Fruit fly (Drosophila melanogaster) whole organism, embryonic: ENCODE measurements around the gene Galphai.
A peak's percentile ranks its signal among the peaks of the same experiment; 100 is the strongest.

Experiments used
- ATbp ChIP-seq: fragments of 200-800 bp; sonication (Bioruptor generic); optimal IDR thresholded peaks from 2 replicates; lab custom pipeline; 2017; ENCODE audit warnings: missing biosample characterization, mild to moderate bottlenecking, missing genetic modification characterization, missing genetic modification reagents
- Ada2b ChIP-seq: fragments of 200-800 bp; sonication (Bioruptor generic); IDR thresholded peaks from 2 replicates; pipeline ENCODE4 v1.3.6; 2022; ENCODE audit warnings: missing biosample characterization, missing genetic modification characterization
- Blimp-1 ChIP-seq: fragments of 200-800 bp; sonication (Bioruptor generic); optimal IDR thresholded peaks from 3 replicates; lab custom pipeline; 2018; ENCODE audit warnings: missing biosample characterization, missing genetic modification characterization, mild to moderate bottlenecking, moderate library complexity, missing genetic modification reagents
- CG10209 ChIP-seq: fragments of 200-800 bp; sonication (Bioruptor generic); optimal IDR thresholded peaks from 3 replicates; lab custom pipeline; 2017; ENCODE audit warnings: missing biosample characterization, mild to moderate bottlenecking, missing genetic modification characterization, missing genetic modification reagents
- CG10654 ChIP-seq: fragments of 200-800 bp; sonication (Bioruptor generic); optimal IDR thresholded peaks from 2 replicates; lab custom pipeline; 2016; ENCODE audit warnings: missing biosample characterization, missing genetic modification characterization
- CG11723 ChIP-seq: fragments of 200-800 bp; sonication (Bioruptor generic); optimal IDR thresholded peaks from 2 replicates; lab custom pipeline; 2017; ENCODE audit warnings: missing biosample characterization, mild to moderate bottlenecking, missing genetic modification characterization
- CG12155 ChIP-seq: fragments of 200-800 bp; sonication (Bioruptor generic); optimal IDR thresholded peaks from 3 replicates; lab custom pipeline; 2016; ENCODE audit warnings: missing biosample characterization, missing genetic modification characterization
- CG12769 ChIP-seq: fragments of 200-800 bp; sonication (Bioruptor generic); optimal IDR thresholded peaks from 2 replicates; lab custom pipeline; 2019; ENCODE audit warnings: missing biosample characterization, mild to moderate bottlenecking, missing genetic modification characterization, moderate library complexity
- CG14965 ChIP-seq: fragments of 200-800 bp; sonication (Bioruptor generic); optimal IDR thresholded peaks from 2 replicates; lab custom pipeline; 2016; ENCODE audit warnings: missing biosample characterization, missing genetic modification characterization, borderline replicate concordance
- CG17328 ChIP-seq: fragments of 200-800 bp; sonication (Bioruptor generic); IDR thresholded peaks from 2 replicates; pipeline ENCODE4 v1.3.6; 2022; ENCODE audit warnings: missing biosample characterization, missing genetic modification characterization
- CG2129 ChIP-seq: fragments of 200-800 bp; sonication (Bioruptor generic); IDR thresholded peaks from 2 replicates; pipeline ENCODE4 v1.3.6; 2022; ENCODE audit warnings: missing biosample characterization, missing genetic modification characterization; ENCODE audit not compliant: partially characterized antibody
- CG2712 ChIP-seq: fragments of 200-800 bp; optimal IDR thresholded peaks from 3 replicates; lab custom pipeline; 2019; ENCODE audit warnings: missing biosample characterization, mild to moderate bottlenecking, missing genetic modification characterization, moderate library complexity
- CG3065 ChIP-seq: fragments of 200-800 bp; sonication (Bioruptor generic); optimal IDR thresholded peaks from 2 replicates; lab custom pipeline; 2016; ENCODE audit warnings: missing biosample characterization, missing genetic modification characterization
- CG31441 ChIP-seq: fragments of 200-800 bp; sonication (Bioruptor generic); IDR thresholded peaks from 2 replicates; pipeline ENCODE4 v1.3.6; 2022; ENCODE audit warnings: missing biosample characterization, missing genetic modification characterization
- CG32532 ChIP-seq: fragments of 200-800 bp; sonication (Bioruptor generic); IDR thresholded peaks from 2 replicates; pipeline ENCODE4 v1.3.6; 2022; ENCODE audit warnings: missing biosample characterization, missing genetic modification characterization
- CG3407 ChIP-seq: fragments of 200-800 bp; sonication (Bioruptor generic); optimal IDR thresholded peaks from 2 replicates; lab custom pipeline; 2018; ENCODE audit warnings: missing biosample characterization, mild to moderate bottlenecking, missing genetic modification characterization
- CG6791 ChIP-seq: fragments of 200-800 bp; sonication (Bioruptor generic); IDR thresholded peaks from 3 replicates; pipeline ENCODE4 v1.3.6; 2022; ENCODE audit warnings: missing biosample characterization, missing genetic modification characterization; ENCODE audit not compliant: partially characterized antibody
- CG8478 ChIP-seq: fragments of >200 bp; optimal IDR thresholded peaks from 2 replicates; lab custom pipeline; 2018
- D ChIP-seq, 2 experiments: fragments of 200-800 bp in 1 of 2; fragments of >200 bp in 1 of 2; sonication (Bioruptor generic) in 1 of 2; optimal IDR thresholded peaks; 2 replicates in 1 of 2; 3 replicates in 1 of 2; lab custom pipeline; 2017; ENCODE audit warnings: mild to moderate bottlenecking in 1 of 2, missing biosample characterization in 1 of 2, missing genetic modification characterization in 1 of 2, missing genetic modification reagents in 1 of 2
- Doc3 ChIP-seq: fragments of 200-800 bp; sonication (Bioruptor generic); IDR thresholded peaks from 3 replicates; pipeline ENCODE4 v1.3.6; 2022; ENCODE audit warnings: missing biosample characterization, missing genetic modification characterization; ENCODE audit not compliant: partially characterized antibody
- Dref ChIP-seq: fragments of 200-800 bp; sonication (Bioruptor generic); IDR thresholded peaks from 2 replicates; pipeline ENCODE4 v1.3.6; 2022; ENCODE audit warnings: missing biosample characterization, missing genetic modification characterization
- Drgx ChIP-seq: fragments of 200-800 bp; sonication (Bioruptor generic); IDR thresholded peaks from 2 replicates; pipeline ENCODE4 v1.3.6; 2022; ENCODE audit warnings: missing biosample characterization, missing genetic modification characterization
- Med ChIP-seq: fragments of 200-800 bp; sonication (Bioruptor generic); peaks from one replicate; lab custom pipeline; 2016; ENCODE audit warnings: missing biosample characterization, missing genetic modification characterization, mild to moderate bottlenecking, inconsistent platforms, moderate library complexity
- Meics ChIP-seq: fragments of 200-800 bp; sonication (Bioruptor generic); optimal IDR thresholded peaks from 2 replicates; lab custom pipeline; 2017; ENCODE audit warnings: missing biosample characterization, mild to moderate bottlenecking, missing genetic modification characterization
- NC2β ChIP-seq: fragments of 200-800 bp; sonication (Bioruptor generic); optimal IDR thresholded peaks from 2 replicates; lab custom pipeline; 2016; ENCODE audit warnings: missing biosample characterization, missing genetic modification characterization
- Nf-YC ChIP-seq: fragments of 200-800 bp; optimal IDR thresholded peaks from 3 replicates; lab custom pipeline; 2019; ENCODE audit warnings: missing biosample characterization, mild to moderate bottlenecking, missing genetic modification characterization, moderate library complexity
- Pdp1 ChIP-seq, 2 experiments: fragments of 200-800 bp; sonication (Bioruptor generic); optimal IDR thresholded peaks; 3 replicates each; lab custom pipeline; 2016; ENCODE audit warnings: missing biosample characterization in 2 of 2, missing genetic modification characterization in 2 of 2, mild to moderate bottlenecking in 1 of 2, moderate library complexity in 1 of 2
- Spps ChIP-seq: fragments of 200-800 bp; sonication (Bioruptor generic); optimal IDR thresholded peaks from 2 replicates; lab custom pipeline; 2018; ENCODE audit warnings: missing biosample characterization, mild to moderate bottlenecking, missing genetic modification characterization
- Xrp1 ChIP-seq: fragments of 200-800 bp; sonication (Bioruptor generic); IDR thresholded peaks from 2 replicates; pipeline ENCODE4 v1.3.6; 2022; ENCODE audit warnings: missing biosample characterization, missing genetic modification characterization
- bcd ChIP-seq: fragments of 200-800 bp; sonication (Bioruptor generic); optimal IDR thresholded peaks from 2 replicates; lab custom pipeline; 2017; ENCODE audit warnings: missing biosample characterization, mild to moderate bottlenecking, missing genetic modification characterization
- cato ChIP-seq: fragments of 200-800 bp; sonication (Bioruptor generic); optimal IDR thresholded peaks from 2 replicates; lab custom pipeline; 2016; ENCODE audit warnings: missing biosample characterization, missing genetic modification characterization, borderline replicate concordance
- chm ChIP-seq: fragments of 200-800 bp; sonication (Bioruptor generic); IDR thresholded peaks from 2 replicates; pipeline ENCODE4 v1.3.6; 2022; ENCODE audit warnings: missing biosample characterization, missing genetic modification characterization
- chn ChIP-seq: fragments of 200-800 bp; sonication (Bioruptor generic); optimal IDR thresholded peaks from 2 replicates; lab custom pipeline; 2016; ENCODE audit warnings: missing biosample characterization, missing genetic modification characterization
- crol ChIP-seq: fragments of 200-800 bp; sonication (Bioruptor generic); IDR thresholded peaks from 2 replicates; pipeline ENCODE4 v1.3.6; 2022; ENCODE audit warnings: missing biosample characterization, missing genetic modification characterization
- cwo ChIP-seq: fragments of 200-800 bp; sonication (Bioruptor generic); optimal IDR thresholded peaks from 3 replicates; lab custom pipeline; 2017; ENCODE audit warnings: missing biosample characterization, missing genetic modification characterization, mild to moderate bottlenecking, moderate library complexity, missing genetic modification reagents
- dmrt99B ChIP-seq: fragments of 200-800 bp; sonication (Bioruptor generic); optimal IDR thresholded peaks from 2 replicates; lab custom pipeline; 2018; ENCODE audit warnings: missing biosample characterization, mild to moderate bottlenecking, missing genetic modification characterization, moderate library complexity
- dysf ChIP-seq: fragments of 200-800 bp; sonication (Bioruptor generic); IDR thresholded peaks from 3 replicates; pipeline ENCODE4 v1.3.6; 2022; ENCODE audit warnings: missing biosample characterization, missing genetic modification characterization
- eve ChIP-seq, 2 experiments: fragments of >200 bp; optimal IDR thresholded peaks; 2 replicates each; lab custom pipeline; 2017; ENCODE audit warnings: missing biosample characterization in 2 of 2, missing genetic modification characterization in 2 of 2
- ftz-f1 ChIP-seq: fragments of 200-800 bp; sonication (Bioruptor generic); optimal IDR thresholded peaks from 2 replicates; lab custom pipeline; 2016; ENCODE audit warnings: missing biosample characterization, missing genetic modification characterization
- gce ChIP-seq: fragments of 200-800 bp; sonication (Bioruptor generic); IDR thresholded peaks from 3 replicates; pipeline ENCODE4 v1.3.6; 2022; ENCODE audit warnings: missing biosample characterization, missing genetic modification characterization
- her ChIP-seq: fragments of 200-800 bp; sonication (Bioruptor generic); optimal IDR thresholded peaks from 2 replicates; lab custom pipeline; 2016; ENCODE audit warnings: missing biosample characterization, missing genetic modification characterization
- ind ChIP-seq: fragments of 200-800 bp; sonication (Bioruptor generic); optimal IDR thresholded peaks from 3 replicates; lab custom pipeline; 2016; ENCODE audit warnings: missing biosample characterization, missing genetic modification characterization
- kni ChIP-seq: fragments of 200-800 bp; sonication (Bioruptor generic); optimal IDR thresholded peaks from 3 replicates; lab custom pipeline; 2017; ENCODE audit warnings: mild to moderate bottlenecking, missing biosample characterization, missing genetic modification reagents, missing genetic modification characterization
- lola ChIP-seq, 3 experiments: fragments of >200 bp in 2 of 3; fragments of 200-800 bp in 1 of 3; sonication (Bioruptor generic) in 1 of 3; optimal IDR thresholded peaks; 2 replicates each; lab custom pipeline; 2017 to 2019; ENCODE audit warnings: missing biosample characterization in 3 of 3, missing genetic modification characterization in 3 of 3, mild to moderate bottlenecking in 1 of 3, moderate library complexity in 1 of 3
- mirr ChIP-seq: fragments of 200-800 bp; sonication (Bioruptor generic); optimal IDR thresholded peaks from 3 replicates; lab custom pipeline; 2018; ENCODE audit warnings: missing biosample characterization, mild to moderate bottlenecking, missing genetic modification characterization
- rib ChIP-seq: fragments of 200-800 bp; sonication (Bioruptor generic); IDR thresholded peaks from 2 replicates; pipeline ENCODE4 v1.3.6; 2022; ENCODE audit warnings: missing biosample characterization, missing genetic modification characterization
- salm ChIP-seq: fragments of 200-800 bp; sonication (Bioruptor generic); optimal IDR thresholded peaks from 2 replicates; lab custom pipeline; 2018; ENCODE audit warnings: missing biosample characterization, mild to moderate bottlenecking, missing genetic modification characterization
- sd ChIP-seq: fragments of 200-800 bp; sonication (Bioruptor generic); optimal IDR thresholded peaks from 3 replicates; lab custom pipeline; 2018; ENCODE audit warnings: missing biosample characterization, mild to moderate bottlenecking, missing genetic modification characterization, moderate library complexity
- sens-2 ChIP-seq: fragments of 200-800 bp; sonication (Bioruptor generic); IDR thresholded peaks from 2 replicates; pipeline ENCODE4 v1.3.6; 2022; ENCODE audit warnings: missing biosample characterization, missing genetic modification characterization
- stwl ChIP-seq: fragments of 200-800 bp; sonication (Bioruptor generic); optimal IDR thresholded peaks from 3 replicates; lab custom pipeline; 2018; ENCODE audit warnings: missing biosample characterization, mild to moderate bottlenecking, missing genetic modification characterization, moderate library complexity
- vvl ChIP-seq: fragments of 200-800 bp; sonication (Bioruptor generic); IDR thresholded peaks from 2 replicates; pipeline ENCODE4 v1.3.6; 2022; ENCODE audit warnings: missing biosample characterization, missing genetic modification characterization

Gene Galphai

dm6 chr3L:7009886-7010285 is 30.0 kb upstream of the Galphai start:
- TF ChIP-seq Spps (tag; lab: Kevin White, UChicago) (no peak), lola (GFP tag; optimal IDR thresholded peaks at IDR 0.05; lab: Kevin White, UChicago) (no peak), her (GFP tag; lab: Kevin White, UChicago) (no peak), Meics (GFP tag; lab: Kevin White, UChicago) (no peak), CG32532 (no peak), Blimp-1 (GFP tag; lab: Kevin White, UChicago) (no peak), CG12769 (tag; lab: Kevin White, UChicago) (no peak), chn (GFP tag; lab: Kevin White, UChicago) (no peak), CG10654 (GFP tag; lab: Kevin White, UChicago) (no peak), crol (GFP tag; lab: Robert Waterston, UW) (0 out of 2 replicates have a peak, but pooled peaks have one; percentile 6), vvl (GFP tag; lab: Robert Waterston, UW) (peak; percentile 29; the same call in 1 of the 2 replicates), D (optimal IDR thresholded peaks at IDR 0.05; lab: Kevin White, UChicago) (no peak), D (GFP tag; optimal IDR thresholded peaks at IDR 0.05; lab: Kevin White, UChicago) (no peak), ind (no peak), Dref (GFP tag; lab: Robert Waterston, UW) (no peak), CG31441 (GFP tag; lab: Robert Waterston, UW) (no peak), CG3407 (GFP tag; lab: Kevin White, UChicago) (no peak), NC2β (no peak), Pdp1 (GFP tag; optimal IDR thresholded peaks at IDR 0.05; lab: Kevin White, UChicago) (peak in 1 of 2 experiments; percentile 19), Xrp1 (GFP tag; lab: Robert Waterston, UW) (no peak), ftz-f1 (no peak), CG14965 (no peak), CG11723 (GFP tag; lab: Kevin White, UChicago) (no peak), CG8478 (lab: Kevin White, UChicago) (no peak), rib (GFP tag; lab: Robert Waterston, UW) (no peak), gce (GFP tag; lab: Robert Waterston, UW) (no peak), cato (no peak), bcd (GFP tag; lab: Kevin White, UChicago) (no peak), CG17328 (GFP tag; lab: Robert Waterston, UW) (no peak), CG12155 (no peak), ATbp (GFP tag; lab: Kevin White, UChicago) (no peak), dysf (no peak), Med (GFP tag; lab: Kevin White, UChicago) (peak; percentile 15), CG10209 (no peak), CG2712 (tag; lab: Kevin White, UChicago) (no peak), CG3065 (GFP tag; lab: Kevin White, UChicago) (no peak), mirr (GFP tag; lab: Kevin White, UChicago) (no peak), stwl (tag; lab: Kevin White, UChicago) (no peak), kni (GFP tag; lab: Kevin White, UChicago) (peak; percentile 58), CG2129 (GFP tag; lab: Robert Waterston, UW) (no peak), CG6791 (GFP tag; lab: Robert Waterston, UW) (no peak), sd (tag; lab: Kevin White, UChicago) (peak; percentile 65), sens-2 (GFP tag; lab: Robert Waterston, UW) (no peak), Drgx (no peak), chm (GFP tag; lab: Robert Waterston, UW) (no peak), dmrt99B (tag; lab: Kevin White, UChicago) (no peak), Doc3 (GFP tag; lab: Robert Waterston, UW) (no peak), Ada2b (GFP tag; lab: Robert Waterston, UW) (no peak), salm (no peak), Nf-YC (tag; lab: Kevin White, UChicago) (no peak), eve (GFP tag; optimal IDR thresholded peaks at IDR 0.05; lab: Kevin White, UChicago) (no peak), cwo (GFP tag; lab: Kevin White, UChicago) (peak; percentile 45)
